Fruit fly (Drosophila melanogaster) whole organism, pupa: ENCODE results near the gene Tengl2.
A peak's percentile ranks its signal among the peaks of the same experiment; 100 is the strongest.

ENCODE experiments used
- CG15710 ChIP-seq: fragments of 200-800 bp; sonication (Bioruptor generic); optimal IDR thresholded peaks from 2 replicates; lab custom pipeline; 2018; ENCODE audit warnings: missing biosample characterization, mild to moderate bottlenecking, missing genetic modification characterization, moderate library complexity
- CG17806 ChIP-seq: fragments of 200-800 bp; sonication (Bioruptor generic); optimal IDR thresholded peaks from 2 replicates; lab custom pipeline; 2018; ENCODE audit warnings: missing biosample characterization, mild to moderate bottlenecking, missing genetic modification characterization, moderate library complexity
- CG32121 ChIP-seq: fragments of 200-800 bp; sonication (Bioruptor generic); IDR thresholded peaks from 2 replicates; pipeline ENCODE4 v1.3.6; 2022; ENCODE audit warnings: missing biosample characterization, missing genetic modification characterization
- EcR ChIP-seq: fragments of 200-800 bp; sonication (Bioruptor generic); optimal IDR thresholded peaks from 3 replicates; lab custom pipeline; 2019; ENCODE audit warnings: missing biosample characterization, missing genetic modification characterization, mild to moderate bottlenecking, moderate library complexity, missing genetic modification reagents
- Ets98B ChIP-seq: fragments of 200-800 bp; sonication (Bioruptor generic); IDR thresholded peaks from 2 replicates; pipeline ENCODE4 v1.3.6; 2022; ENCODE audit warnings: missing biosample characterization, missing genetic modification characterization
- Pif1A ChIP-seq: fragments of 200-800 bp; sonication (Bioruptor generic); optimal IDR thresholded peaks from 3 replicates; lab custom pipeline; 2016; ENCODE audit warnings: missing biosample characterization, missing genetic modification characterization
- Pif1B ChIP-seq: fragments of 200-800 bp; sonication (Bioruptor generic); optimal IDR thresholded peaks from 3 replicates; lab custom pipeline; 2016; ENCODE audit warnings: missing biosample characterization, missing genetic modification characterization
- fd96Ca ChIP-seq: fragments of 200-800 bp; sonication (Bioruptor generic); IDR thresholded peaks from 3 replicates; pipeline ENCODE4 v1.3.6; 2022; ENCODE audit warnings: missing biosample characterization, missing genetic modification characterization
- rn ChIP-seq: fragments of 200-800 bp; sonication (Bioruptor generic); IDR thresholded peaks from 2 replicates; pipeline ENCODE4 v1.3.6; 2022; ENCODE audit warnings: missing biosample characterization, missing genetic modification characterization

DNA sequence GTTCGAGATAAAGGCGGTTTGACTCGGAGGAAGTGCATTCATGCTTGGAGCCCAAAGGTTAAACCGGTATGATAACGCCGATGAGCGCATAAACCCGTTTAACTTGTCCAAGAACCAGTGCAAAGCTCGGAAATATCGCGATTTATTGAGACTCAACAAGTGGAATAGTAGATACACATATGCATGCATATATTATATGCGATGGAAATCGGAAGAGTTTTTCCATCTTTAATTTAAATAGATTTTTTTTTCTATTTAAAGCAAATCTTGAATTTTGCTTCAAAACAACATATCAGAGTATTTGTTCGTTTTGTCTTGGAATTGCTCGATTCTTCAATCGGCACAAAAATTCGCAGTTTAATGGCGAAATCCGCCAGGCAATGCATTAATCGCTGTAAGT is 16.8 kb downstream of the Tengl2 start:
- no peak for TF ChIP-seq rn (GFP tag; lab: Robert Waterston, UW)
- TF ChIP-seq Pif1A (GFP tag; lab: Kevin White, UChicago) = peak; percentile 11
- no peak for TF ChIP-seq CG17806
- no peak for TF ChIP-seq Pif1B
- TF ChIP-seq Ets98B (GFP tag; lab: Robert Waterston, UW) = no peak; the same call in none of the 2 replicates
- no peak for TF ChIP-seq CG15710 (tag; lab: Kevin White, UChicago)
- TF ChIP-seq fd96Ca (GFP tag; lab: Robert Waterston, UW) = no peak; the same call in 2 of the 3 replicates
- no peak for TF ChIP-seq CG32121 (GFP tag; lab: Robert Waterston, UW)
- no peak for TF ChIP-seq EcR (GFP tag; lab: Kevin White, UChicago)
